Fruit fly (Drosophila melanogaster) whole organism, embryonic: Measurements from ENCODE around the gene UQCR-C2.

Source experiments
- Asciz ChIP-seq: fragments of 200-800 bp; sonication (Bioruptor generic); optimal IDR thresholded peaks from 2 replicates; lab custom pipeline; 2017; ENCODE audit warnings: missing biosample characterization, mild to moderate bottlenecking, missing genetic modification characterization, missing genetic modification reagents
- Atf6 ChIP-seq: fragments of 200-800 bp; sonication (Bioruptor generic); IDR thresholded peaks from 2 replicates; pipeline ENCODE4 v1.3.6; 2022; ENCODE audit warnings: missing biosample characterization, missing genetic modification characterization
- BEAF-32 ChIP-seq: fragments of 200-800 bp; sonication (Bioruptor generic); optimal IDR thresholded peaks from 3 replicates; lab custom pipeline; 2017; ENCODE audit warnings: missing biosample characterization, missing genetic modification characterization, mild to moderate bottlenecking, moderate library complexity, missing genetic modification reagents
- CG10267 ChIP-seq: fragments of 200-800 bp; sonication (Bioruptor generic); optimal IDR thresholded peaks from 2 replicates; lab custom pipeline; 2018; ENCODE audit warnings: missing biosample characterization, mild to moderate bottlenecking, missing genetic modification characterization, moderate library complexity
- CG12659 ChIP-seq: fragments of 200-800 bp; sonication (Bioruptor generic); optimal IDR thresholded peaks from 3 replicates; lab custom pipeline; 2017; ENCODE audit warnings: mild to moderate bottlenecking, missing biosample characterization, missing genetic modification reagents, missing genetic modification characterization
- CG13123 ChIP-seq: fragments of 200-800 bp; sonication (Bioruptor generic); optimal IDR thresholded peaks from 2 replicates; lab custom pipeline; 2016; ENCODE audit warnings: missing biosample characterization, missing genetic modification characterization
- CG1529 ChIP-seq: fragments of 200-800 bp; sonication (Bioruptor generic); optimal IDR thresholded peaks from 3 replicates; lab custom pipeline; 2018; ENCODE audit warnings: missing biosample characterization, missing genetic modification characterization
- CG1603 ChIP-seq: fragments of 200-800 bp; sonication (Bioruptor generic); optimal IDR thresholded peaks from 2 replicates; lab custom pipeline; 2019; ENCODE audit warnings: missing biosample characterization, mild to moderate bottlenecking, missing genetic modification characterization, moderate library complexity
- CG16863 ChIP-seq: fragments of 200-800 bp; sonication (Bioruptor generic); optimal IDR thresholded peaks from 3 replicates; lab custom pipeline; 2016; ENCODE audit warnings: missing biosample characterization, missing genetic modification characterization
- CG17568 ChIP-seq: fragments of 200-800 bp; sonication (Bioruptor generic); optimal IDR thresholded peaks from 2 replicates; lab custom pipeline; 2018; ENCODE audit warnings: missing biosample characterization, mild to moderate bottlenecking, missing genetic modification characterization, moderate library complexity
- CG17829 ChIP-seq: fragments of 200-800 bp; optimal IDR thresholded peaks from 2 replicates; lab custom pipeline; 2019; ENCODE audit warnings: missing biosample characterization, mild to moderate bottlenecking, missing genetic modification characterization, moderate library complexity
- CG31441 ChIP-seq: fragments of 200-800 bp; sonication (Bioruptor generic); IDR thresholded peaks from 2 replicates; pipeline ENCODE4 v1.3.6; 2022; ENCODE audit warnings: missing biosample characterization, missing genetic modification characterization
- CG32772 ChIP-seq: fragments of 200-800 bp; sonication (Bioruptor generic); IDR thresholded peaks from 2 replicates; pipeline ENCODE4 v1.3.6; 2022; ENCODE audit warnings: missing biosample characterization, missing genetic modification characterization
- CG3838 ChIP-seq: fragments of 200-800 bp; sonication (Bioruptor generic); optimal IDR thresholded peaks from 3 replicates; lab custom pipeline; 2016; ENCODE audit warnings: missing biosample characterization, missing genetic modification characterization
- CG4328 ChIP-seq: fragments of 200-800 bp; sonication (Bioruptor generic); optimal IDR thresholded peaks from 3 replicates; lab custom pipeline; 2017; ENCODE audit warnings: missing biosample characterization, missing genetic modification reagents, missing genetic modification characterization
- CG5180 ChIP-seq: fragments of 200-800 bp; sonication (Bioruptor generic); optimal IDR thresholded peaks from 3 replicates; lab custom pipeline; 2017; ENCODE audit warnings: missing biosample characterization, missing genetic modification characterization, mild to moderate bottlenecking, moderate library complexity, missing genetic modification reagents
- CG6854 ChIP-seq: fragments of 200-800 bp; sonication (Bioruptor generic); optimal IDR thresholded peaks from 3 replicates; lab custom pipeline; 2017; ENCODE audit warnings: missing biosample characterization, mild to moderate bottlenecking, missing genetic modification characterization
- CG7745 ChIP-seq: fragments of 200-800 bp; sonication (Bioruptor generic); optimal IDR thresholded peaks from 2 replicates; lab custom pipeline; 2018; ENCODE audit warnings: missing biosample characterization, mild to moderate bottlenecking, missing genetic modification characterization, moderate library complexity
- CG8924 ChIP-seq: fragments of 200-800 bp; optimal IDR thresholded peaks from 3 replicates; lab custom pipeline; 2019; ENCODE audit warnings: missing biosample characterization, mild to moderate bottlenecking, missing genetic modification characterization, moderate library complexity
- CG9797 ChIP-seq: fragments of 200-800 bp; sonication (Bioruptor generic); optimal IDR thresholded peaks from 3 replicates; lab custom pipeline; 2018; ENCODE audit warnings: missing biosample characterization, mild to moderate bottlenecking, missing genetic modification characterization
- CkIIα-i1 ChIP-seq: fragments of 200-800 bp; sonication (Bioruptor generic); IDR thresholded peaks from 2 replicates; pipeline ENCODE4 v1.3.6; 2022; ENCODE audit warnings: missing biosample characterization, missing genetic modification characterization
- Drgx ChIP-seq: fragments of 200-800 bp; sonication (Bioruptor generic); IDR thresholded peaks from 2 replicates; pipeline ENCODE4 v1.3.6; 2022; ENCODE audit warnings: missing biosample characterization, missing genetic modification characterization
- GATAe ChIP-seq: fragments of 200-800 bp; sonication (Bioruptor generic); conservative IDR thresholded peaks from 2 replicates; pipeline ENCODE4 v1.3.6; 2022; ENCODE audit warnings: missing biosample characterization, missing genetic modification characterization
- Jarid2 ChIP-seq: fragments of 200-800 bp; sonication (Bioruptor generic); optimal IDR thresholded peaks from 3 replicates; lab custom pipeline; 2017; ENCODE audit warnings: mild to moderate bottlenecking, missing biosample characterization, missing genetic modification reagents, missing genetic modification characterization
- Max ChIP-seq: fragments of 200-800 bp; sonication (Bioruptor generic); optimal IDR thresholded peaks from 2 replicates; lab custom pipeline; 2016; ENCODE audit warnings: missing biosample characterization, mild to moderate bottlenecking, missing genetic modification characterization
- Nf-YC ChIP-seq: fragments of 200-800 bp; optimal IDR thresholded peaks from 3 replicates; lab custom pipeline; 2019; ENCODE audit warnings: missing biosample characterization, mild to moderate bottlenecking, missing genetic modification characterization, moderate library complexity
- Ssrp ChIP-seq: fragments of 200-800 bp; sonication (Bioruptor generic); optimal IDR thresholded peaks from 2 replicates; lab custom pipeline; 2018; ENCODE audit warnings: missing biosample characterization, mild to moderate bottlenecking, missing genetic modification characterization, moderate library complexity
- Stat92E ChIP-seq, 3 experiments: fragments of >200 bp in 2 of 3; fragments of 200-800 bp in 1 of 3; sonication (Bioruptor generic) in 1 of 3; optimal IDR thresholded peaks; 2 replicates each; lab custom pipeline; 2017 to 2019; ENCODE audit warnings: missing biosample characterization in 3 of 3, missing genetic modification characterization in 3 of 3, mild to moderate bottlenecking in 1 of 3, moderate library complexity in 1 of 3
- ash1 ChIP-seq: fragments of 200-800 bp; sonication (Bioruptor generic); optimal IDR thresholded peaks from 2 replicates; lab custom pipeline; 2018; ENCODE audit warnings: missing biosample characterization, mild to moderate bottlenecking, missing genetic modification characterization
- dan ChIP-seq: fragments of 200-800 bp; sonication (Bioruptor generic); IDR thresholded peaks from 2 replicates; pipeline ENCODE4 v1.3.6; 2022; ENCODE audit warnings: missing biosample characterization, missing genetic modification characterization
- esg ChIP-seq: fragments of 200-800 bp; sonication (Bioruptor generic); conservative IDR thresholded peaks from 2 replicates; pipeline ENCODE4 v1.3.6; 2022; ENCODE audit warnings: missing biosample characterization, missing genetic modification characterization
- fd3F ChIP-seq: fragments of 200-800 bp; sonication (Bioruptor generic); optimal IDR thresholded peaks from 2 replicates; lab custom pipeline; 2018; ENCODE audit warnings: missing biosample characterization, mild to moderate bottlenecking, missing genetic modification characterization, moderate library complexity
- fu2 ChIP-seq: fragments of 200-800 bp; sonication (Bioruptor generic); optimal IDR thresholded peaks from 2 replicates; lab custom pipeline; 2016; ENCODE audit warnings: missing biosample characterization, missing genetic modification characterization
- grn ChIP-seq: fragments of 200-800 bp; sonication (Bioruptor generic); optimal IDR thresholded peaks from 3 replicates; lab custom pipeline; 2017; ENCODE audit warnings: missing biosample characterization, missing genetic modification characterization
- gsb ChIP-seq: fragments of 200-800 bp; sonication (Bioruptor generic); IDR thresholded peaks from 2 replicates; pipeline ENCODE4 v1.3.6; 2022; ENCODE audit warnings: missing biosample characterization, missing genetic modification characterization
- her ChIP-seq: fragments of 200-800 bp; sonication (Bioruptor generic); optimal IDR thresholded peaks from 2 replicates; lab custom pipeline; 2016; ENCODE audit warnings: missing biosample characterization, missing genetic modification characterization
- hkb ChIP-seq, 2 experiments: fragments of 200-800 bp in 1 of 2; fragments of >200 bp in 1 of 2; sonication (Bioruptor generic) in 1 of 2; IDR thresholded peaks in 1 of 2; optimal IDR thresholded peaks in 1 of 2; 2 replicates each; pipeline versions ENCODE4 v1.3.6 to Lab custom; 2017 to 2022; ENCODE audit warnings: missing biosample characterization in 1 of 2, missing genetic modification characterization in 1 of 2
- ind ChIP-seq: fragments of 200-800 bp; sonication (Bioruptor generic); optimal IDR thresholded peaks from 3 replicates; lab custom pipeline; 2016; ENCODE audit warnings: missing biosample characterization, missing genetic modification characterization
- inv ChIP-seq: fragments of 200-800 bp; sonication (Bioruptor generic); IDR thresholded peaks from 2 replicates; pipeline ENCODE4 v1.3.6; 2022; ENCODE audit warnings: missing biosample characterization, missing genetic modification characterization; ENCODE audit not compliant: partially characterized antibody
- nerfin-1 ChIP-seq: fragments of 200-800 bp; sonication (Bioruptor generic); optimal IDR thresholded peaks from 3 replicates; lab custom pipeline; 2019; ENCODE audit warnings: missing biosample characterization, mild to moderate bottlenecking, missing genetic modification characterization, moderate library complexity
- nerfin-2 ChIP-seq: fragments of 200-800 bp; sonication (Bioruptor generic); IDR thresholded peaks from 2 replicates; pipeline ENCODE4 v1.3.6; 2022; ENCODE audit warnings: missing biosample characterization, missing genetic modification characterization; ENCODE audit not compliant: partially characterized antibody
- nmo ChIP-seq: fragments of 200-800 bp; sonication (Bioruptor generic); optimal IDR thresholded peaks from 2 replicates; lab custom pipeline; 2018; ENCODE audit warnings: missing biosample characterization, mild to moderate bottlenecking, missing genetic modification characterization, moderate library complexity
- pnt ChIP-seq: fragments of 200-800 bp; sonication (Bioruptor generic); optimal IDR thresholded peaks from 3 replicates; lab custom pipeline; 2016; ENCODE audit warnings: missing biosample characterization, missing genetic modification characterization
- pzg ChIP-seq: fragments of 200-800 bp; sonication (Bioruptor generic); optimal IDR thresholded peaks from 3 replicates; lab custom pipeline; 2018; ENCODE audit warnings: missing biosample characterization, mild to moderate bottlenecking, missing genetic modification characterization, moderate library complexity
- repo ChIP-seq: fragments of 200-800 bp; sonication (Bioruptor generic); optimal IDR thresholded peaks from 2 replicates; lab custom pipeline; 2016; ENCODE audit warnings: missing biosample characterization, missing genetic modification characterization
- ro ChIP-seq: fragments of 200-800 bp; sonication (Bioruptor generic); IDR thresholded peaks from 2 replicates; pipeline ENCODE4 v1.3.6; 2022; ENCODE audit warnings: missing biosample characterization, missing genetic modification characterization
- stwl ChIP-seq: fragments of 200-800 bp; sonication (Bioruptor generic); optimal IDR thresholded peaks from 3 replicates; lab custom pipeline; 2018; ENCODE audit warnings: missing biosample characterization, mild to moderate bottlenecking, missing genetic modification characterization, moderate library complexity
- tx ChIP-seq: fragments of 200-800 bp; sonication (Bioruptor generic); optimal IDR thresholded peaks from 2 replicates; lab custom pipeline; 2016; ENCODE audit warnings: missing biosample characterization, missing genetic modification characterization

UQCR-C2 gene

dm6 chr3L:16610201-16610600 lies 26.3 kb downstream of the UQCR-C2 start, which contains the start of gene Prosbeta6 (continued):
- TF ChIP-seq BEAF-32: peak; percentile 74
- peak; percentile 71 for TF ChIP-seq CG9797 (GFP tag; lab: Kevin White, UChicago)
- TF ChIP-seq CG12659 (GFP tag; lab: Kevin White, UChicago): peak; percentile 39

- TF ChIP-seq CG32772 (GFP tag; lab: Robert Waterston, UW): peak; percentile 77
- peak; percentile 76 for TF ChIP-seq CG17829
- peak; percentile 64 for TF ChIP-seq CG16863 (GFP tag; lab: Kevin White, UChicago)
- TF ChIP-seq CG13123 (GFP tag; lab: Kevin White, UChicago): peak; percentile 25
- TF ChIP-seq ash1 (GFP tag; lab: Kevin White, UChicago): no peak
- peak; percentile 43 for TF ChIP-seq CG1529
- TF ChIP-seq CG1603 (tag; lab: Kevin White, UChicago): peak; percentile 71
- peak; percentile 68 for TF ChIP-seq nerfin-1
- peak; percentile 51; the same call in 1 of the 2 replicates for TF ChIP-seq Drgx (GFP tag; lab: Robert Waterston, UW)
- no peak for TF ChIP-seq Stat92E (GFP tag; optimal IDR thresholded peaks at IDR 0.05; lab: Kevin White, UChicago)
- TF ChIP-seq pzg (GFP tag; lab: Kevin White, UChicago): peak; percentile 77
- peak; percentile 80 for TF ChIP-seq Atf6 (GFP tag; lab: Robert Waterston, UW)
- TF ChIP-seq CG17568 (GFP tag; lab: Kevin White, UChicago): peak; percentile 74
- peak; percentile 65 for TF ChIP-seq CG31441
- peak; percentile 30 for TF ChIP-seq CG6854 (GFP tag; lab: Kevin White, UChicago)
- TF ChIP-seq fu2: peak; percentile 78
- peak; percentile 85 for TF ChIP-seq CG8924 (tag; lab: Kevin White, UChicago)
- peak; percentile 66 for TF ChIP-seq pnt (GFP tag; lab: Kevin White, UChicago)
- no peak for TF ChIP-seq CG5180
- no peak for TF ChIP-seq grn (GFP tag; lab: Kevin White, UChicago)
- TF ChIP-seq tx (GFP tag; lab: Kevin White, UChicago): peak; percentile 70
- peak; percentile 85 for TF ChIP-seq CG10267
- TF ChIP-seq CkIIα-i1 (GFP tag; lab: Robert Waterston, UW): no peak
- TF ChIP-seq nerfin-2 (GFP tag; lab: Robert Waterston, UW): no peak
- TF ChIP-seq ro: 0 out of 2 replicates have a peak, but pooled peaks have one; percentile 28
- TF ChIP-seq esg (GFP tag; lab: Robert Waterston, UW): peak; percentile 74
- TF ChIP-seq stwl (tag; lab: Kevin White, UChicago): peak; percentile 70
- no peak for TF ChIP-seq dan
- TF ChIP-seq hkb (optimal IDR thresholded peaks at IDR 0.05; lab: Kevin White, UChicago): peak; percentile 42
- TF ChIP-seq hkb (GFP tag; IDR thresholded peaks at IDR 0.05; lab: Robert Waterston, UW): peak; percentile 71
- no peak for TF ChIP-seq GATAe
- peak; percentile 30 for TF ChIP-seq repo (GFP tag; lab: Kevin White, UChicago)
- TF ChIP-seq her (GFP tag; lab: Kevin White, UChicago): peak; percentile 48
- TF ChIP-seq CG4328 (GFP tag; lab: Kevin White, UChicago): peak; percentile 60
- TF ChIP-seq inv (GFP tag; lab: Robert Waterston, UW): peak; percentile 72
- TF ChIP-seq nmo (GFP tag; lab: Kevin White, UChicago): peak; percentile 88
- TF ChIP-seq fd3F (GFP tag; lab: Kevin White, UChicago): peak; percentile 78
- TF ChIP-seq Ssrp: peak; percentile 75
- no peak for TF ChIP-seq CG7745 (tag; lab: Kevin White, UChicago)
- TF ChIP-seq Jarid2 (GFP tag; lab: Kevin White, UChicago): no peak
- TF ChIP-seq ind (GFP tag; lab: Kevin White, UChicago): peak; percentile 82
- no peak for TF ChIP-seq gsb
- peak; percentile 51 for TF ChIP-seq Asciz
- peak; percentile 72 for TF ChIP-seq Max (GFP tag; lab: Kevin White, UChicago)
- TF ChIP-seq CG3838 (GFP tag; lab: Kevin White, UChicago): peak; percentile 88
- TF ChIP-seq Nf-YC (tag; lab: Kevin White, UChicago): peak; percentile 75
Observed at dm6 chr3L:16612152-16612551, 28.2 kb downstream of the UQCR-C2 start, which contains the start of gene CG4101. CG4101 (plus strand) TSS chr3L:16612486.
